Worm (Caenorhabditis elegans): ENCODE measurements around the gene cap-1.

ce11 chrIV:7184597-7184996 is 45.4 kb downstream of the cap-1 start, which contains the start of gene clec-179:
- TF ChIP-seq blmp-1 (tag; optimal IDR thresholded peaks at IDR 0.05; ENCODE audit: insufficient read depth) (no peak), mdl-1 (tag; optimal IDR thresholded peaks at IDR 0.05) (no peak), lin-11 (tag; optimal IDR thresholded peaks at IDR 0.05) (no peak), unc-55 (GFP tag; optimal IDR thresholded peaks at IDR 0.05) (no peak), unc-39 (tag; optimal IDR thresholded peaks at IDR 0.05) (no peak), F13H6.1 (tag; optimal IDR thresholded peaks at IDR 0.05) (no peak), nhr-129 (tag; optimal IDR thresholded peaks at IDR 0.05) (no peak), nhr-25 (tag; optimal IDR thresholded peaks at IDR 0.05) (no peak), egl-27 (tag; optimal IDR thresholded peaks at IDR 0.05) (no peak), ztf-4 (tag; optimal IDR thresholded peaks at IDR 0.05) (no peak), ceh-16 (tag; optimal IDR thresholded peaks at IDR 0.05) (no peak), nhr-10 (tag; optimal IDR thresholded peaks at IDR 0.05) (no peak), nhr-77 (tag; optimal IDR thresholded peaks at IDR 0.05) (no peak), nhr-237 (tag; optimal IDR thresholded peaks at IDR 0.05) (no peak)
